Worm (Caenorhabditis elegans): Measurements from ENCODE around the gene B0272.4.

Gene B0272.4

DNA sequence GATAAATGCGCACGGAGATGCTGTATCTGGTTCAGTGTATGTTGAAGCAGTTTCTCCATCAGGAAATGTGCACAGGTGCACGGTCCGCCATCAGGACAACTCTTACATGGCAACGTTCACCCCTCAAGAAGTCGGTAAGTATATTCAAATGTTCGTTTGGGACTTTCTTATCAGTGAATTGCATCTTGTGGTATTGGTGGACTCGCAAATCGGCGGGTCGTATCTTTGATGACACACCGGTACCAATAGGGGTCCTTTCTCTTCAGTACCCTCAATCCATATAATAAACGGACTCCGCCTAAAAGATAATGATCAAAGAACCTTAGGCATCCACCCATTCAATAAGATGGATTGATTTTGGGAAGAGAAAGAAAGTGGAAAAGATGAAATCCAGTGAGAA, 22.3 kb upstream of the B0272.4 start:
- TF ChIP-seq snu-23 (GFP tag; optimal IDR thresholded peaks at IDR 0.05) (no peak), nhr-85 (tag) (peak; percentile 39), unc-86 (tag; optimal IDR thresholded peaks at IDR 0.05) (no peak), zip-4 (GFP tag; optimal IDR thresholded peaks at IDR 0.05) (no peak), blmp-1 (tag; optimal IDR thresholded peaks at IDR 0.05) (peak; percentile 31), nhr-84 (tag; optimal IDR thresholded peaks at IDR 0.05) (no peak), lin-14 (GFP tag; optimal IDR thresholded peaks at IDR 0.05) (peak; percentile 28), fkh-8 (tag; optimal IDR thresholded peaks at IDR 0.05) (no peak)

DNA sequence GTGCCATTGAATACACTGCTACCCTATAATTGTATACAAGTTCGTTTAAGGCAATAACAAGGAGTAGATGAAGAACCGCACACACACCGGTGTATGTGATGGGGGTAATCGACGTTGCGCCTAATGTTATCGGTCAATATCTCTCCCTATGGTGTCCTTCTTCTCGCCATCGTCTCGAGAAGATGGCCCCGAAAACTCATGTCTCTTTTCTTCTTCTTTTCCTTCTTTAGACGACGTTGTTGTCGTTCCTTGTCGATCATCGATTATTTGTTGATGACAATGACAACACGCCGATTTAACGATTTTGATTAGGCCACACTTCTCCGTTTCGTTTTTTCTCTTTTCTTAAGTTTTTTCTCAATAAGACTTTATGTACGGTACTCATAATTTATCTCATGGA, 19.1 kb upstream of the B0272.4 start:
- TF ChIP-seq lin-14 (GFP tag; optimal IDR thresholded peaks at IDR 0.05) = peak; percentile 74
- no peak for TF ChIP-seq fkh-8 (tag; optimal IDR thresholded peaks at IDR 0.05)
- no peak for TF ChIP-seq ets-5 (GFP tag; IDR thresholded peaks at IDR 0.05)
- TF ChIP-seq C04F5.9 (tag; optimal IDR thresholded peaks at IDR 0.05) = no peak
- peak; percentile 44 for TF ChIP-seq nhr-90 (tag; optimal IDR thresholded peaks at IDR 0.05; ENCODE audit: poor library complexity)
- TF ChIP-seq ztf-4 (tag; optimal IDR thresholded peaks at IDR 0.05) = no peak
- TF ChIP-seq elt-2 (tag; optimal IDR thresholded peaks at IDR 0.05) = no peak
- TF ChIP-seq ztf-11 (tag; optimal IDR thresholded peaks at IDR 0.05) = no peak
- TF ChIP-seq mef-2 (tag; optimal IDR thresholded peaks at IDR 0.05) = no peak
- TF ChIP-seq ceh-8 (GFP tag; optimal IDR thresholded peaks at IDR 0.05) = no peak
- TF ChIP-seq mdl-1 (tag; optimal IDR thresholded peaks at IDR 0.05) = no peak
- peak; percentile 28 for TF ChIP-seq unc-130 (tag; optimal IDR thresholded peaks at IDR 0.05)
- no peak for TF ChIP-seq xbp-1 (tag; optimal IDR thresholded peaks at IDR 0.05)
- TF ChIP-seq alr-1 (tag; optimal IDR thresholded peaks at IDR 0.05; ENCODE audit: borderline replicate concordance) = no peak
- no peak for TF ChIP-seq nhr-76 (tag; optimal IDR thresholded peaks at IDR 0.05)
- no peak for TF ChIP-seq swsn-7 (tag; optimal IDR thresholded peaks at IDR 0.05)
- no peak for TF ChIP-seq aha-1 (tag; optimal IDR thresholded peaks at IDR 0.05)
- no peak for TF ChIP-seq fos-1 (tag; optimal IDR thresholded peaks at IDR 0.05)
- TF ChIP-seq lsy-2 (tag; optimal IDR thresholded peaks at IDR 0.05) = no peak
- peak; percentile 9 for TF ChIP-seq nhr-47 (tag; optimal IDR thresholded peaks at IDR 0.05)
- no peak for TF ChIP-seq C34B4.2 (tag; optimal IDR thresholded peaks at IDR 0.05)
- TF ChIP-seq unc-30 (tag; optimal IDR thresholded peaks at IDR 0.05) = no peak
- no peak for TF ChIP-seq tlp-1 (tag; optimal IDR thresholded peaks at IDR 0.05)
- no peak for TF ChIP-seq C16A3.4 (tag; optimal IDR thresholded peaks at IDR 0.05)
- no peak for TF ChIP-seq egl-13 (tag; optimal IDR thresholded peaks at IDR 0.05)
- no peak for TF ChIP-seq grh-1 (GFP tag; IDR thresholded peaks at IDR 0.05)
- no peak for TF ChIP-seq nhr-237 (tag; optimal IDR thresholded peaks at IDR 0.05)
- TF ChIP-seq fkh-10 (GFP tag; optimal IDR thresholded peaks at IDR 0.05) = no peak
- TF ChIP-seq vab-15 (tag; optimal IDR thresholded peaks at IDR 0.05) = no peak
- no peak for TF ChIP-seq hpl-2 (GFP tag; optimal IDR thresholded peaks at IDR 0.05)
- TF ChIP-seq ces-1 (GFP tag; optimal IDR thresholded peaks at IDR 0.05) = no peak
- no peak for TF ChIP-seq ceh-82 (tag; optimal IDR thresholded peaks at IDR 0.05)
- peak; percentile 87 for TF ChIP-seq nhr-85 (tag)
- no peak for TF ChIP-seq unc-98 (GFP tag; IDR thresholded peaks at IDR 0.05)
- TF ChIP-seq pag-3 (tag; optimal IDR thresholded peaks at IDR 0.05; ENCODE audit: borderline replicate concordance, insufficient read depth) = no peak
- TF ChIP-seq dpl-1 (GFP tag; optimal IDR thresholded peaks at IDR 0.05) = no peak
- no peak for TF ChIP-seq nhr-11 (tag; optimal IDR thresholded peaks at IDR 0.05)
- TF ChIP-seq nhr-84 (tag; optimal IDR thresholded peaks at IDR 0.05) = no peak
- peak in 1 of 2 experiments; percentile 16 for TF ChIP-seq lin-35 (GFP tag; optimal IDR thresholded peaks at IDR 0.05)
- TF ChIP-seq mep-1 (tag; optimal IDR thresholded peaks at IDR 0.05) = no peak
- no peak for TF ChIP-seq dsc-1 (tag; optimal IDR thresholded peaks at IDR 0.05)
- TF ChIP-seq skn-1 (tag; optimal IDR thresholded peaks at IDR 0.05) = no peak
- no peak for TF ChIP-seq lir-3 (tag; optimal IDR thresholded peaks at IDR 0.05; ENCODE audit: poor library complexity)
- TF ChIP-seq blmp-1 (tag; optimal IDR thresholded peaks at IDR 0.05) = peak; percentile 70
- no peak for TF ChIP-seq sup-37 (GFP tag; optimal IDR thresholded peaks at IDR 0.05)
- TF ChIP-seq snu-23 (GFP tag; optimal IDR thresholded peaks at IDR 0.05) = peak; percentile 55
- TF ChIP-seq mab-9 (GFP tag; IDR thresholded peaks at IDR 0.05) = no peak
- no peak for TF ChIP-seq rnt-1 (tag; optimal IDR thresholded peaks at IDR 0.05)
- TF ChIP-seq Y116A8C.19 (tag; optimal IDR thresholded peaks at IDR 0.05; ENCODE audit: borderline replicate concordance) = no peak

Data from whole organism, L1 larva.